Worm (Caenorhabditis elegans) whole organism, L4 larva: ENCODE measurements around the gene C24A3.9.

Source experiments
- F49E8.2 ChIP-seq: sonication (generic microtip); optimal IDR thresholded peaks from 2 replicates; lab custom pipeline; 2016; ENCODE audit warnings: missing compliant biosample characterization, mild to moderate bottlenecking, missing genetic modification characterization, borderline replicate concordance
- R02D3.7 ChIP-seq: fragments of 150-350 bp; sonication (generic microtip); optimal IDR thresholded peaks from 3 replicates; lab custom pipeline; 2014; ENCODE audit warnings: missing biosample characterization, missing genetic modification characterization
- Y48G9A.11 ChIP-seq: fragments of 200-800 bp; sonication (Bioruptor generic); IDR thresholded peaks from 2 replicates; pipeline ENCODE4 v1.3.6; 2022; ENCODE audit warnings: missing genetic modification reagents, missing genetic modification characterization, missing compliant biosample characterization
- Y5F2A.4 ChIP-seq: fragments of 200-800 bp; sonication (Bioruptor generic); optimal IDR thresholded peaks from 2 replicates; lab custom pipeline; 2018; ENCODE audit warnings: mild to moderate bottlenecking, missing genetic modification characterization, missing compliant biosample characterization
- ZK546.5 ChIP-seq, 2 experiments: sonication (generic microtip); optimal IDR thresholded peaks; 2 replicates each; lab custom pipeline; 2017; ENCODE audit warnings: missing biosample characterization in 2 of 2, missing genetic modification characterization in 2 of 2
- aha-1 ChIP-seq: fragments of 150-350 bp; peaks from one replicate; lab custom pipeline; 2014; ENCODE audit warnings: missing biosample characterization, missing genetic modification characterization
- aly-2 ChIP-seq: sonication (generic microtip); optimal IDR thresholded peaks from 2 replicates; lab custom pipeline; 2018; ENCODE audit warnings: missing biosample characterization, missing genetic modification characterization
- ama-1 ChIP-seq: fragments of 150-350 bp; optimal IDR thresholded peaks from 2 replicates; lab custom pipeline; 2014; ENCODE audit warnings: inconsistent platforms, mixed read lengths
- ceh-32 ChIP-seq: sonication (generic microtip); optimal IDR thresholded peaks from 2 replicates; lab custom pipeline; 2016; ENCODE audit warnings: mild to moderate bottlenecking, missing genetic modification characterization, missing compliant biosample characterization; ENCODE audit not compliant: poor library complexity
- ceh-44 ChIP-seq: fragments of 200-800 bp; sonication (Bioruptor generic); IDR thresholded peaks from 2 replicates; pipeline ENCODE4 v1.3.6; 2022; ENCODE audit warnings: missing genetic modification reagents, missing genetic modification characterization, missing compliant biosample characterization
- daf-16 ChIP-seq, 3 experiments: sonication (generic microtip); optimal IDR thresholded peaks; 2 replicates each; lab custom pipeline; 2016 to 2017; ENCODE audit warnings: missing genetic modification characterization in 3 of 3, missing genetic modification reagents in 3 of 3, mild to moderate bottlenecking in 2 of 3, missing compliant biosample characterization in 2 of 3, missing biosample characterization in 1 of 3, moderate library complexity in 1 of 3
- daf-8 ChIP-seq: fragments of 200-800 bp; sonication (Bioruptor generic); IDR thresholded peaks from 2 replicates; pipeline ENCODE4 v1.3.6; 2022; ENCODE audit warnings: missing genetic modification characterization, missing compliant biosample characterization
- duxl-1 ChIP-seq: sonication (generic microtip); optimal IDR thresholded peaks from 2 replicates; lab custom pipeline; 2016; ENCODE audit warnings: mild to moderate bottlenecking, missing genetic modification characterization, moderate library complexity, missing compliant biosample characterization; ENCODE audit not compliant: poor library complexity
- fos-1 ChIP-seq: fragments of 150-350 bp; optimal IDR thresholded peaks from 2 replicates; lab custom pipeline; 2014; ENCODE audit warnings: missing biosample characterization, missing genetic modification characterization
- gei-8 ChIP-seq: fragments of 200-800 bp; sonication (Bioruptor generic); optimal IDR thresholded peaks from 2 replicates; lab custom pipeline; 2018; ENCODE audit warnings: mild to moderate bottlenecking, missing genetic modification characterization, missing compliant biosample characterization
- hmg-1.1 ChIP-seq: fragments of 200-800 bp; sonication (Bioruptor generic); IDR thresholded peaks from 2 replicates; pipeline ENCODE4 v1.3.6; 2022; ENCODE audit warnings: missing genetic modification reagents, missing genetic modification characterization, missing compliant biosample characterization
- lin-13 ChIP-seq: fragments of 150-350 bp; optimal IDR thresholded peaks from 2 replicates; lab custom pipeline; 2014; ENCODE audit warnings: missing biosample characterization, missing genetic modification reagents, missing genetic modification characterization
- lin-38 ChIP-seq: fragments of 200-800 bp; sonication (Bioruptor generic); IDR thresholded peaks from 2 replicates; pipeline ENCODE4 v1.3.6; 2022; ENCODE audit warnings: missing genetic modification reagents, missing genetic modification characterization, missing compliant biosample characterization
- lir-3 ChIP-seq: sonication (generic microtip); optimal IDR thresholded peaks from 2 replicates; lab custom pipeline; 2016; ENCODE audit warnings: mild to moderate bottlenecking, missing genetic modification characterization, missing compliant biosample characterization
- mdl-1 ChIP-seq, 2 experiments: fragments of 150-350 bp in 1 of 2; sonication (generic microtip) in 1 of 2; optimal IDR thresholded peaks; 2 replicates each; lab custom pipeline; 2014 to 2017; ENCODE audit warnings: missing biosample characterization in 2 of 2, missing genetic modification characterization in 2 of 2
- mdt-29 ChIP-seq: fragments of 200-800 bp; sonication (Bioruptor generic); IDR thresholded peaks from 2 replicates; pipeline ENCODE4 v1.3.6; 2022; ENCODE audit warnings: missing genetic modification reagents, missing genetic modification characterization, missing compliant biosample characterization
- nhr-102 ChIP-seq: sonication (generic microtip); optimal IDR thresholded peaks from 2 replicates; lab custom pipeline; 2016; ENCODE audit warnings: mild to moderate bottlenecking, missing genetic modification characterization, moderate library complexity, missing compliant biosample characterization
- nhr-28 ChIP-seq: fragments of 150-350 bp; optimal IDR thresholded peaks from 2 replicates; lab custom pipeline; 2014; ENCODE audit warnings: missing biosample characterization, missing genetic modification characterization
- nhr-48 ChIP-seq: sonication (generic microtip); optimal IDR thresholded peaks from 2 replicates; lab custom pipeline; 2016; ENCODE audit warnings: mild to moderate bottlenecking, missing genetic modification characterization, missing compliant biosample characterization
- nhr-76 ChIP-seq: fragments of 150-350 bp; optimal IDR thresholded peaks from 2 replicates; lab custom pipeline; 2014; ENCODE audit warnings: missing biosample characterization, missing genetic modification characterization
- pha-4 ChIP-seq, 2 experiments: fragments of 150-350 bp in 1 of 2; fragments of 200-800 bp in 1 of 2; sonication (Bioruptor generic) in 1 of 2; IDR thresholded peaks in 1 of 2; optimal IDR thresholded peaks in 1 of 2; 2 replicates each; pipeline versions ENCODE4 v1.3.6 to Lab custom; 2014 to 2022; ENCODE audit warnings: missing genetic modification characterization in 2 of 2, missing genetic modification reagents in 2 of 2, missing biosample characterization in 1 of 2, missing compliant biosample characterization in 1 of 2
- php-3 ChIP-seq: fragments of 200-800 bp; sonication (Bioruptor generic); IDR thresholded peaks from 2 replicates; pipeline ENCODE4 v1.3.6; 2022; ENCODE audit warnings: missing genetic modification reagents, missing genetic modification characterization, missing compliant biosample characterization
- pqm-1 ChIP-seq: sonication (generic microtip); optimal IDR thresholded peaks from 2 replicates; lab custom pipeline; 2017; ENCODE audit warnings: missing biosample characterization, missing genetic modification characterization
- snpc-4 ChIP-seq: fragments of 150-350 bp; optimal IDR thresholded peaks from 2 replicates; lab custom pipeline; 2014; ENCODE audit warnings: missing biosample characterization, missing genetic modification characterization
- tra-1 ChIP-seq: fragments of 200-800 bp; sonication (Bioruptor generic); IDR thresholded peaks from 2 replicates; pipeline ENCODE4 v1.3.6; 2022; ENCODE audit warnings: missing genetic modification reagents, missing genetic modification characterization, missing compliant biosample characterization
- unc-130 ChIP-seq: sonication (generic microtip); optimal IDR thresholded peaks from 2 replicates; lab custom pipeline; 2016; ENCODE audit warnings: missing genetic modification reagents, missing genetic modification characterization, missing compliant biosample characterization
- unc-62 ChIP-seq, 3 experiments: fragments of 150-350 bp in 1 of 3; sonication (generic microtip); optimal IDR thresholded peaks in 2 of 3; peaks in 1 of 3; 1 replicate in 1 of 3; 2 replicates in 2 of 3; lab custom pipeline; 2014 to 2017; ENCODE audit warnings: missing biosample characterization in 3 of 3, missing genetic modification characterization in 3 of 3, missing genetic modification reagents in 3 of 3, missing genotype in 1 of 3
- zfp-2 ChIP-seq: sonication (generic microtip); optimal IDR thresholded peaks from 2 replicates; lab custom pipeline; 2016; ENCODE audit warnings: mild to moderate bottlenecking, missing genetic modification characterization, missing compliant biosample characterization
- zfp-3 ChIP-seq: fragments of 200-800 bp; sonication (Bioruptor generic); conservative IDR thresholded peaks from 2 replicates; pipeline ENCODE4 v1.3.6; 2022; ENCODE audit warnings: missing genetic modification reagents, missing genetic modification characterization, missing compliant biosample characterization
- ztf-11 ChIP-seq: fragments of 150-350 bp; optimal IDR thresholded peaks from 2 replicates; lab custom pipeline; 2014; ENCODE audit warnings: missing biosample characterization, missing genetic modification characterization

Gene C24A3.9

ce11 chrX:9010418-9010817, at the start of gene C24A3.9:
Gene C24A3.9 (minus strand): TSS chrX:9010518.
- TF ChIP-seq unc-130 (GFP tag; lab: Kevin White, UChicago) = no peak
- no peak for TF ChIP-seq daf-8 (GFP tag; lab: Robert Waterston, UW)
- TF ChIP-seq nhr-76 (tag; lab: Kevin White, UChicago) = no peak
- no peak for TF ChIP-seq lin-38
- TF ChIP-seq, all 104 proteins: peak for 0

ce11 chrX:9057352-9057751, 47.0 kb upstream of the C24A3.9 start, which contains the start of gene F47E1.2:
Gene F47E1.2 (plus strand): TSS chrX:9057652.
- TF ChIP-seq ceh-44 (no peak), Y48G9A.11 (no peak), pha-4 (GFP tag; IDR thresholded peaks at IDR 0.05; lab: Robert Waterston, UW) (no peak), pha-4 (tag; optimal IDR thresholded peaks at IDR 0.05; lab: Kevin White, UChicago) (no peak), hmg-1.1 (GFP tag; lab: Robert Waterston, UW) (no peak), zfp-2 (no peak), fos-1 (tag; lab: Kevin White, UChicago) (no peak), F49E8.2 (no peak), ZK546.5 (tag; optimal IDR thresholded peaks at IDR 0.05; lab: Kevin White, UChicago) (no peak), gei-8 (GFP tag; lab: Kevin White, UChicago) (no peak), daf-16 (GFP tag; optimal IDR thresholded peaks at IDR 0.05; lab: Kevin White, UChicago) (no peak), daf-16 (tag; optimal IDR thresholded peaks at IDR 0.05; lab: Kevin White, UChicago) (no peak), mdt-29 (GFP tag; lab: Robert Waterston, UW) (no peak), ztf-11 (tag; lab: Kevin White, UChicago) (no peak), php-3 (GFP tag; lab: Robert Waterston, UW) (no peak), zfp-3 (GFP tag; lab: Robert Waterston, UW) (no peak), aly-2 (tag; lab: Kevin White, UChicago) (no peak)

ce11 chrX:9053426-9053825, 43.1 kb upstream of the C24A3.9 start:
- TF ChIP-seq pqm-1 (tag; lab: Kevin White, UChicago) = no peak
- TF ChIP-seq nhr-102 (tag; lab: Kevin White, UChicago) = no peak
- no peak for TF ChIP-seq R02D3.7 (tag; lab: Kevin White, UChicago)
- TF ChIP-seq lin-13 = no peak
- TF ChIP-seq aha-1 (tag; lab: Kevin White, UChicago) = no peak
- TF ChIP-seq unc-130 (GFP tag; lab: Kevin White, UChicago) = no peak
- TF ChIP-seq mdl-1 (tag; optimal IDR thresholded peaks at IDR 0.05; lab: Kevin White, UChicago) = no peak
- TF ChIP-seq unc-62 (GFP tag; optimal IDR thresholded peaks at IDR 0.05 in 1 of 2; lab: Kevin White, UChicago) = peak in 1 of 2 experiments; percentile 15
- no peak for TF ChIP-seq unc-62 (tag; optimal IDR thresholded peaks at IDR 0.05; lab: Kevin White, UChicago)
- no peak for TF ChIP-seq ama-1 (lab: Kevin White, UChicago)
- TF ChIP-seq ztf-11 (tag; lab: Kevin White, UChicago) = no peak
- no peak for TF ChIP-seq nhr-48 (tag; lab: Kevin White, UChicago)
- TF ChIP-seq Y5F2A.4 (GFP tag; lab: Kevin White, UChicago) = no peak
- TF ChIP-seq lir-3 (tag; lab: Kevin White, UChicago) = no peak
- peak; percentile 14 for TF ChIP-seq nhr-28
- TF ChIP-seq ceh-32 (tag; lab: Kevin White, UChicago) = no peak

DNA sequence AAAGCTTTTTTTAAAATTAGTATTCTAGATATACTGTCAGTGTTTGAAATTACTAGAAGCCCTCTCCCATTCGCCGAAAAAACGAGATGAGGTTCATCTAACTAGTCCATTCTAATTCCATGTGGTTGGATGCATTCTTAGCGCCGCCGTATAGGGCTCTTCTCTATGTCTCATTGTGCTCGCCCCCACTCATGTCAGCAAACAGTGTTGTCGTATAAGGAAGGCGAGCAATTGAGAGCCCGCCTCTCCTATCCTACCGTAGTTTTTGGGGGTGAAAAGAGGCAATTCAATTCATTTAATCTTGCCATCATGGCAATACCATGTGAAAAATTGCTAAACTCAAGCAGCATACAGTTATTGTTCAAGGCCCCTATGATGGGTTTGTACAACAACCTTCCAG, 38.3 kb upstream of the C24A3.9 start, which contains the start of gene F47E1.20:
Gene F47E1.20, plus strand, starts transcription at position 301 of the 400 bp plus-strand sequence.
- TF ChIP-seq snpc-4 (tag; lab: Kevin White, UChicago) = no peak
- TF ChIP-seq unc-130 (GFP tag; lab: Kevin White, UChicago) = no peak
- no peak for TF ChIP-seq tra-1 (GFP tag; lab: Robert Waterston, UW)
- no peak for TF ChIP-seq duxl-1 (tag; lab: Kevin White, UChicago)
